Worm (Caenorhabditis elegans) whole organism, L2 larva: ENCODE data around the gene coa-4.

Experiments used
- aly-2 ChIP-seq: fragments of 150-350 bp; optimal IDR thresholded peaks from 2 replicates; lab custom pipeline; 2014; ENCODE audit warnings: missing biosample characterization, missing genetic modification characterization
- lin-39 ChIP-seq: fragments of 150-350 bp; optimal IDR thresholded peaks from 2 replicates; lab custom pipeline; 2014; ENCODE audit warnings: missing biosample characterization, missing genetic modification reagents, missing genetic modification characterization

ce11 chrIV:9374529-9374928 is 39.1 kb upstream of the coa-4 start, which contains the start of gene C10C5.3:
- TF ChIP-seq aly-2 (tag; lab: Kevin White, UChicago) (no peak), lin-39 (no peak)
